Fruit fly (Drosophila melanogaster) whole organism, embryonic: ENCODE measurements around the gene CG15263.
A peak's percentile ranks its signal among the peaks of the same experiment; 100 is the strongest.

Experiments used
- Abd-B ChIP-seq: fragments of 200-800 bp; sonication (Bioruptor generic); optimal IDR thresholded peaks from 2 replicates; lab custom pipeline; 2018; ENCODE audit warnings: missing biosample characterization, mild to moderate bottlenecking, missing genetic modification characterization, moderate library complexity
- Adf1 ChIP-seq: fragments of 200-800 bp; sonication (Bioruptor generic); IDR thresholded peaks from 2 replicates; pipeline ENCODE4 v1.3.6; 2022; ENCODE audit warnings: missing biosample characterization, missing genetic modification characterization
- CG10267 ChIP-seq: fragments of 200-800 bp; sonication (Bioruptor generic); optimal IDR thresholded peaks from 2 replicates; lab custom pipeline; 2018; ENCODE audit warnings: missing biosample characterization, mild to moderate bottlenecking, missing genetic modification characterization, moderate library complexity
- CG11456 ChIP-seq: fragments of 200-800 bp; sonication (Bioruptor generic); IDR thresholded peaks from 3 replicates; pipeline ENCODE4 v1.3.6; 2022; ENCODE audit warnings: missing biosample characterization, missing genetic modification characterization
- CG12236 ChIP-seq: fragments of 200-800 bp; sonication (Bioruptor generic); optimal IDR thresholded peaks from 2 replicates; lab custom pipeline; 2016; ENCODE audit warnings: missing biosample characterization, missing genetic modification characterization
- CG12299 ChIP-seq: fragments of 200-800 bp; sonication (Bioruptor generic); optimal IDR thresholded peaks from 2 replicates; lab custom pipeline; 2018; ENCODE audit warnings: missing biosample characterization, mild to moderate bottlenecking, missing genetic modification characterization
- CG12391 ChIP-seq: fragments of 200-800 bp; sonication (Bioruptor generic); optimal IDR thresholded peaks from 3 replicates; lab custom pipeline; 2018; ENCODE audit warnings: missing biosample characterization, mild to moderate bottlenecking, missing genetic modification characterization, moderate library complexity
- CG12659 ChIP-seq: fragments of 200-800 bp; sonication (Bioruptor generic); optimal IDR thresholded peaks from 3 replicates; lab custom pipeline; 2017; ENCODE audit warnings: mild to moderate bottlenecking, missing biosample characterization, missing genetic modification reagents, missing genetic modification characterization
- CG13424 ChIP-seq: fragments of 200-800 bp; sonication (Bioruptor generic); optimal IDR thresholded peaks from 2 replicates; lab custom pipeline; 2019; ENCODE audit warnings: missing biosample characterization, mild to moderate bottlenecking, missing genetic modification characterization, moderate library complexity
- CG14860 ChIP-seq: fragments of 200-800 bp; sonication (Bioruptor generic); IDR thresholded peaks from 3 replicates; pipeline ENCODE4 v1.3.6; 2022; ENCODE audit warnings: missing biosample characterization, missing genetic modification characterization; ENCODE audit not compliant: partially characterized antibody
- CG15696 ChIP-seq: fragments of 200-800 bp; sonication (Bioruptor generic); optimal IDR thresholded peaks from 2 replicates; lab custom pipeline; 2019; ENCODE audit warnings: missing biosample characterization, mild to moderate bottlenecking, missing genetic modification characterization, moderate library complexity
- CG1602 ChIP-seq: fragments of 200-800 bp; sonication (Bioruptor generic); optimal IDR thresholded peaks from 3 replicates; lab custom pipeline; 2016; ENCODE audit warnings: missing biosample characterization, missing genetic modification characterization
- CG18262 ChIP-seq: fragments of 200-800 bp; optimal IDR thresholded peaks from 3 replicates; lab custom pipeline; 2019; ENCODE audit warnings: missing biosample characterization, mild to moderate bottlenecking, missing genetic modification characterization, moderate library complexity
- CG1832 ChIP-seq: fragments of 200-800 bp; sonication (Bioruptor generic); optimal IDR thresholded peaks from 2 replicates; lab custom pipeline; 2017; ENCODE audit warnings: missing biosample characterization, mild to moderate bottlenecking, missing genetic modification characterization, inconsistent platforms
- CG18764 ChIP-seq: fragments of 200-800 bp; sonication (Bioruptor generic); optimal IDR thresholded peaks from 3 replicates; lab custom pipeline; 2016; ENCODE audit warnings: missing biosample characterization, missing genetic modification characterization
- CG2129 ChIP-seq: fragments of 200-800 bp; sonication (Bioruptor generic); IDR thresholded peaks from 2 replicates; pipeline ENCODE4 v1.3.6; 2022; ENCODE audit warnings: missing biosample characterization, missing genetic modification characterization; ENCODE audit not compliant: partially characterized antibody
- CG2678 ChIP-seq: fragments of 200-800 bp; sonication (Bioruptor generic); optimal IDR thresholded peaks from 3 replicates; lab custom pipeline; 2019; ENCODE audit warnings: missing biosample characterization, mild to moderate bottlenecking, missing genetic modification characterization, moderate library complexity
- CG3847 ChIP-seq: fragments of 200-800 bp; sonication (Bioruptor generic); IDR thresholded peaks from 2 replicates; pipeline ENCODE4 v1.3.6; 2022; ENCODE audit warnings: missing biosample characterization, missing genetic modification characterization
- CG4360 ChIP-seq: fragments of 200-800 bp; sonication (Bioruptor generic); IDR thresholded peaks from 2 replicates; pipeline ENCODE4 v1.3.6; 2022; ENCODE audit warnings: missing biosample characterization, missing genetic modification characterization
- CG4424 ChIP-seq: fragments of 200-800 bp; sonication (Bioruptor generic); optimal IDR thresholded peaks from 3 replicates; lab custom pipeline; 2016; ENCODE audit warnings: missing biosample characterization, missing genetic modification characterization
- CG9215 ChIP-seq: fragments of 200-800 bp; sonication (Bioruptor generic); IDR thresholded peaks from 2 replicates; pipeline ENCODE4 v1.3.6; 2022; ENCODE audit warnings: missing biosample characterization, missing genetic modification characterization
- CHES-1-like ChIP-seq: fragments of 200-800 bp; sonication (Bioruptor generic); optimal IDR thresholded peaks from 2 replicates; lab custom pipeline; 2016; ENCODE audit warnings: missing biosample characterization, missing genetic modification characterization
- CTCF ChIP-seq: fragments of 200-800 bp; sonication (Bioruptor generic); optimal IDR thresholded peaks from 2 replicates; lab custom pipeline; 2017; ENCODE audit warnings: missing biosample characterization, mild to moderate bottlenecking, missing genetic modification characterization, moderate library complexity
- D ChIP-seq, 2 experiments: fragments of 200-800 bp in 1 of 2; fragments of >200 bp in 1 of 2; sonication (Bioruptor generic) in 1 of 2; optimal IDR thresholded peaks; 2 replicates in 1 of 2; 3 replicates in 1 of 2; lab custom pipeline; 2017; ENCODE audit warnings: mild to moderate bottlenecking in 1 of 2, missing biosample characterization in 1 of 2, missing genetic modification characterization in 1 of 2, missing genetic modification reagents in 1 of 2
- Doc3 ChIP-seq: fragments of 200-800 bp; sonication (Bioruptor generic); IDR thresholded peaks from 3 replicates; pipeline ENCODE4 v1.3.6; 2022; ENCODE audit warnings: missing biosample characterization, missing genetic modification characterization; ENCODE audit not compliant: partially characterized antibody
- E2f2 ChIP-seq: fragments of 200-800 bp; sonication (Bioruptor generic); IDR thresholded peaks from 2 replicates; pipeline ENCODE4 v1.3.6; 2022; ENCODE audit warnings: missing biosample characterization, missing genetic modification characterization
- ERR ChIP-seq: fragments of 200-800 bp; sonication (Bioruptor generic); optimal IDR thresholded peaks from 2 replicates; lab custom pipeline; 2016; ENCODE audit warnings: missing biosample characterization, missing genetic modification characterization
- Eip74EF ChIP-seq, 2 experiments: fragments of 200-800 bp in 1 of 2; fragments of >200 bp in 1 of 2; sonication (Bioruptor generic) in 1 of 2; optimal IDR thresholded peaks; 2 replicates each; lab custom pipeline; 2017 to 2019; ENCODE audit warnings: missing biosample characterization in 2 of 2, missing genetic modification characterization in 2 of 2, mild to moderate bottlenecking in 1 of 2, moderate library complexity in 1 of 2
- HLHmδ ChIP-seq: fragments of 200-800 bp; sonication (Bioruptor generic); optimal IDR thresholded peaks from 2 replicates; lab custom pipeline; 2018; ENCODE audit warnings: missing biosample characterization, mild to moderate bottlenecking, missing genetic modification characterization, moderate library complexity
- Lhr ChIP-seq: fragments of 200-800 bp; sonication (Bioruptor generic); optimal IDR thresholded peaks from 3 replicates; lab custom pipeline; 2017; ENCODE audit warnings: mild to moderate bottlenecking, missing biosample characterization, missing genetic modification reagents, missing genetic modification characterization
- MBD-R2 ChIP-seq: fragments of 200-800 bp; sonication (Bioruptor generic); IDR thresholded peaks from 2 replicates; pipeline ENCODE4 v1.3.6; 2022; ENCODE audit warnings: missing biosample characterization, missing genetic modification characterization
- Med ChIP-seq: fragments of 200-800 bp; sonication (Bioruptor generic); peaks from one replicate; lab custom pipeline; 2016; ENCODE audit warnings: missing biosample characterization, missing genetic modification characterization, mild to moderate bottlenecking, inconsistent platforms, moderate library complexity
- Myb ChIP-seq: fragments of 200-800 bp; sonication (Bioruptor generic); optimal IDR thresholded peaks from 2 replicates; lab custom pipeline; 2016; ENCODE audit warnings: missing biosample characterization, missing genetic modification characterization
- Oli ChIP-seq: fragments of 200-800 bp; sonication (Bioruptor generic); optimal IDR thresholded peaks from 2 replicates; lab custom pipeline; 2018; ENCODE audit warnings: missing biosample characterization, mild to moderate bottlenecking, missing genetic modification characterization, moderate library complexity
- Sry-δ ChIP-seq: fragments of 200-800 bp; sonication (Bioruptor generic); optimal IDR thresholded peaks from 2 replicates; lab custom pipeline; 2016; ENCODE audit warnings: missing biosample characterization, missing genetic modification characterization
- cg ChIP-seq: fragments of 200-800 bp; sonication (Bioruptor generic); optimal IDR thresholded peaks from 3 replicates; lab custom pipeline; 2019; ENCODE audit warnings: missing biosample characterization, mild to moderate bottlenecking, missing genetic modification characterization, moderate library complexity
- chinmo ChIP-seq: fragments of 200-800 bp; sonication (Bioruptor generic); IDR thresholded peaks from 4 replicates; pipeline ENCODE4 v1.3.6; 2022; ENCODE audit warnings: missing biosample characterization, missing genetic modification characterization; ENCODE audit not compliant: partially characterized antibody
- crc ChIP-seq: fragments of 200-800 bp; sonication (Bioruptor generic); optimal IDR thresholded peaks from 2 replicates; lab custom pipeline; 2016; ENCODE audit warnings: missing biosample characterization, missing genetic modification characterization
- gsb-n ChIP-seq: fragments of 200-800 bp; sonication (Bioruptor generic); optimal IDR thresholded peaks from 3 replicates; lab custom pipeline; 2018; ENCODE audit warnings: missing biosample characterization, mild to moderate bottlenecking, missing genetic modification characterization
- lola ChIP-seq, 3 experiments: fragments of >200 bp in 2 of 3; fragments of 200-800 bp in 1 of 3; sonication (Bioruptor generic) in 1 of 3; optimal IDR thresholded peaks; 2 replicates each; lab custom pipeline; 2017 to 2019; ENCODE audit warnings: missing biosample characterization in 3 of 3, missing genetic modification characterization in 3 of 3, mild to moderate bottlenecking in 1 of 3, moderate library complexity in 1 of 3
- nerfin-1 ChIP-seq: fragments of 200-800 bp; sonication (Bioruptor generic); optimal IDR thresholded peaks from 3 replicates; lab custom pipeline; 2019; ENCODE audit warnings: missing biosample characterization, mild to moderate bottlenecking, missing genetic modification characterization, moderate library complexity
- nerfin-2 ChIP-seq: fragments of 200-800 bp; sonication (Bioruptor generic); IDR thresholded peaks from 2 replicates; pipeline ENCODE4 v1.3.6; 2022; ENCODE audit warnings: missing biosample characterization, missing genetic modification characterization; ENCODE audit not compliant: partially characterized antibody
- psq ChIP-seq: fragments of 200-800 bp; sonication (Bioruptor generic); optimal IDR thresholded peaks from 2 replicates; lab custom pipeline; 2017; ENCODE audit warnings: missing biosample characterization, missing genetic modification characterization
- sens ChIP-seq: fragments of 200-800 bp; sonication (Bioruptor generic); peaks from one replicate; lab custom pipeline; 2016; ENCODE audit warnings: missing biosample characterization, missing genetic modification characterization
- sim ChIP-seq: fragments of 200-800 bp; sonication (Bioruptor generic); IDR thresholded peaks from 2 replicates; pipeline ENCODE4 v1.3.6; 2022; ENCODE audit warnings: missing biosample characterization, missing genetic modification characterization
- stwl ChIP-seq: fragments of 200-800 bp; sonication (Bioruptor generic); optimal IDR thresholded peaks from 3 replicates; lab custom pipeline; 2018; ENCODE audit warnings: missing biosample characterization, mild to moderate bottlenecking, missing genetic modification characterization, moderate library complexity
- tna ChIP-seq: fragments of 200-800 bp; sonication (Bioruptor generic); IDR thresholded peaks from 2 replicates; pipeline ENCODE4 v1.3.6; 2022; ENCODE audit warnings: missing biosample characterization, missing genetic modification characterization; ENCODE audit not compliant: partially characterized antibody

The CG15263 gene

dm6 chr2L:15271757-15272589, 12.8 kb upstream of the CG15263 start, which contains the start of gene Cul3 (continued):
- TF ChIP-seq Oli (tag; lab: Kevin White, UChicago): no peak
- no peak for TF ChIP-seq sim
- peak; percentile 87 for TF ChIP-seq CG4360
- TF ChIP-seq CG1602 (GFP tag; lab: Kevin White, UChicago): peak; percentile 1
- peak; percentile 93 for TF ChIP-seq cg (GFP tag; lab: Kevin White, UChicago)
- TF ChIP-seq Eip74EF (GFP tag; optimal IDR thresholded peaks at IDR 0.05; lab: Kevin White, UChicago): no peak
- TF ChIP-seq HLHmδ: no peak
- TF ChIP-seq CG3847 (GFP tag; lab: Robert Waterston, UW): no peak
- TF ChIP-seq CG12659 (GFP tag; lab: Kevin White, UChicago): peak; percentile 21
- no peak for TF ChIP-seq Adf1 (GFP tag; lab: Robert Waterston, UW)
- peak; percentile 9 for TF ChIP-seq CG4424 (GFP tag; lab: Kevin White, UChicago)
- peak; percentile 63; the same call in 2 of the 3 replicates for TF ChIP-seq CG14860 (GFP tag; lab: Robert Waterston, UW)
- 0 out of 2 replicates have a peak, but pooled peaks have one; percentile 16 for TF ChIP-seq MBD-R2 (GFP tag; lab: Robert Waterston, UW)
- TF ChIP-seq lola (GFP tag; optimal IDR thresholded peaks at IDR 0.05; lab: Kevin White, UChicago): peak in 1 of 3 experiments; percentile 8
- TF ChIP-seq Lhr (GFP tag; lab: Kevin White, UChicago): peak; percentile 8
- TF ChIP-seq stwl (tag; lab: Kevin White, UChicago): peak; percentile 36
- TF ChIP-seq Doc3 (GFP tag; lab: Robert Waterston, UW): peak; percentile 74
- no peak for TF ChIP-seq psq
- TF ChIP-seq crc (GFP tag; lab: Kevin White, UChicago): no peak
- no peak for TF ChIP-seq CG1832
- no peak for TF ChIP-seq CTCF (GFP tag; lab: Kevin White, UChicago)
- no peak for TF ChIP-seq CG12236 (GFP tag; lab: Kevin White, UChicago)
- TF ChIP-seq CG10267 (tag; lab: Kevin White, UChicago): peak; percentile 87
- TF ChIP-seq Med (GFP tag; lab: Kevin White, UChicago): peak; percentile 72
- peak; percentile 52 for TF ChIP-seq CG18262
- TF ChIP-seq CG11456 (GFP tag; lab: Robert Waterston, UW): no peak
- TF ChIP-seq nerfin-2: peak; percentile 77
- peak; percentile 84 for TF ChIP-seq E2f2 (GFP tag; lab: Robert Waterston, UW)
- peak; percentile 17 for TF ChIP-seq Myb (GFP tag; lab: Kevin White, UChicago)
- no peak for TF ChIP-seq ERR
- TF ChIP-seq CG15696 (tag; lab: Kevin White, UChicago): peak; percentile 11
- TF ChIP-seq tna: peak; percentile 36; the same call in 1 of the 2 replicates
- peak; percentile 65 for TF ChIP-seq CG2129
- peak; percentile 40 for TF ChIP-seq CG12391 (tag; lab: Kevin White, UChicago)
- peak; percentile 51 for TF ChIP-seq CG2678
- TF ChIP-seq CG18764 (GFP tag; lab: Kevin White, UChicago): no peak
- no peak for TF ChIP-seq D (optimal IDR thresholded peaks at IDR 0.05; lab: Kevin White, UChicago)
- TF ChIP-seq D (GFP tag; optimal IDR thresholded peaks at IDR 0.05; lab: Kevin White, UChicago): no peak
- TF ChIP-seq chinmo (GFP tag; lab: Robert Waterston, UW): peak; percentile 84; the same call in 3 of the 4 replicates
- peak; percentile 82 for TF ChIP-seq sens (GFP tag; lab: Kevin White, UChicago)
- peak; percentile 62 for TF ChIP-seq Abd-B (GFP tag; lab: Kevin White, UChicago)
- TF ChIP-seq CG12299: peak; percentile 3
- TF ChIP-seq CG9215 (GFP tag; lab: Robert Waterston, UW): 0 out of 2 replicates have a peak, but pooled peaks have one; percentile 26
- TF ChIP-seq CG13424 (tag; lab: Kevin White, UChicago): peak; percentile 15
- no peak for TF ChIP-seq nerfin-1
- peak; percentile 86 for TF ChIP-seq Sry-δ (GFP tag; lab: Kevin White, UChicago)
- TF ChIP-seq gsb-n: peak; percentile 1
- TF ChIP-seq CHES-1-like (GFP tag; lab: Kevin White, UChicago): no peak
